Worm (Caenorhabditis elegans) whole organism, young adult: Measurements from ENCODE around the gene Y59H11AM.1.

ENCODE experiments used
- K12H6.12 ChIP-seq: fragments of 200-800 bp; sonication (Bioruptor generic); optimal IDR thresholded peaks from 2 replicates; lab custom pipeline; 2018; ENCODE audit warnings: mild to moderate bottlenecking, missing genetic modification characterization, missing compliant biosample characterization
- lin-26 ChIP-seq: fragments of 200-800 bp; sonication (Bioruptor generic); IDR thresholded peaks from 2 replicates; pipeline ENCODE4 v1.3.6; 2022; ENCODE audit warnings: missing genetic modification reagents, missing genetic modification characterization, missing compliant biosample characterization
- lsy-27 ChIP-seq: sonication (generic microtip); optimal IDR thresholded peaks from 2 replicates; lab custom pipeline; 2017; ENCODE audit warnings: missing genetic modification characterization, mild to moderate bottlenecking, missing compliant biosample characterization, antibody characterized with exemption, missing genotype, borderline replicate concordance; ENCODE audit not compliant: insufficient read depth

DNA sequence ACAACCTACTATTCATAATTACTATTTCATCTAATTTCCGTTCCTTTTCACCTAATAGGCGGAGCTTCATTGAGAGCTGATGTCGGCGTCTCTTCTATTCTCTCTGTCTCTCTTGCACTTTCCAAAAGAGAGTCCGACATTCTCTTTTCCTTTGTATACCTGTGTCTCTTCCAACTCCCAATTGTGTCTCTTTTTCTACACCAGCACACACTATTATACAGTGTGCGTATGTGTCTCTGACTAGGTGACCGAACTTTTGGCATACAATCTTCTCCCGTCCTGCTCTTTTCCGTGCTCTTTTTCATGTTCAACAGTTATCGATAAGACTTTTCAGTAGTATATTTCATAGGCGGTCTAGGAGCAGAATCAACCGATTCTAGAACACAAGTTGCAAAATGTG, 31.0 kb upstream of the Y59H11AM.1 start:
- no peak for TF ChIP-seq K12H6.12 (tag; lab: Kevin White, UChicago)
- no peak for TF ChIP-seq lin-26 (GFP tag; lab: Robert Waterston, UW)
- TF ChIP-seq lsy-27 (tag; lab: Kevin White, UChicago) = no peak
